Fruit fly (Drosophila melanogaster) whole organism, wandering third instar larva: Measurements from ENCODE around the gene CG10804.

Experiments
- Abd-B ChIP-seq: fragments of >200 bp; optimal IDR thresholded peaks from 2 replicates; lab custom pipeline; 2017; ENCODE audit warnings: missing biosample characterization, missing genetic modification characterization
- CrebA ChIP-seq: fragments of 200-800 bp; sonication (Bioruptor generic); optimal IDR thresholded peaks from 2 replicates; lab custom pipeline; 2016; ENCODE audit warnings: missing biosample characterization, mild to moderate bottlenecking, missing genetic modification characterization, borderline replicate concordance
- Dif ChIP-seq: fragments of 200-275, 200-300 bp; sonication (Bioruptor generic); optimal IDR thresholded peaks from 2 replicates; lab custom pipeline; 2018; ENCODE audit warnings: missing biosample characterization, missing genetic modification characterization; ENCODE audit not compliant: partially characterized antibody
- HLH106 ChIP-seq: fragments of 200-800 bp; optimal IDR thresholded peaks from 3 replicates; lab custom pipeline; 2019; ENCODE audit warnings: missing biosample characterization, mild to moderate bottlenecking, missing genetic modification characterization, moderate library complexity
- Rel ChIP-seq, 2 experiments: fragments of 200-800 bp; sonication (Bioruptor generic) in 1 of 2; optimal IDR thresholded peaks; 2 replicates in 1 of 2; 3 replicates in 1 of 2; lab custom pipeline; 2016 to 2019; ENCODE audit warnings: mild to moderate bottlenecking in 2 of 2, missing biosample characterization in 2 of 2, missing genetic modification characterization in 2 of 2, moderate library complexity in 1 of 2
- dsf ChIP-seq: sonication (Bioruptor generic); optimal IDR thresholded peaks from 2 replicates; lab custom pipeline; 2016; ENCODE audit warnings: missing biosample characterization, missing genetic modification characterization, borderline replicate concordance
- rgr ChIP-seq: fragments of 200-800 bp; sonication (Bioruptor generic); optimal IDR thresholded peaks from 3 replicates; lab custom pipeline; 2016; ENCODE audit warnings: missing biosample characterization, mild to moderate bottlenecking, missing genetic modification characterization
- tai ChIP-seq: sonication (Bioruptor generic); optimal IDR thresholded peaks from 2 replicates; lab custom pipeline; 2016; ENCODE audit warnings: missing biosample characterization, missing genetic modification characterization

CG10804 gene

dm6 chrX:3426803-3427613 lies 55.1 kb downstream of the CG10804 start:
- TF ChIP-seq rgr (GFP tag; lab: Kevin White, UChicago) (no peak), dsf (GFP tag; lab: Kevin White, UChicago) (no peak), CrebA (GFP tag; lab: Kevin White, UChicago) (no peak), Rel (GFP tag; optimal IDR thresholded peaks at IDR 0.05; lab: Kevin White, UChicago) (no peak), Rel (tag; optimal IDR thresholded peaks at IDR 0.05; lab: Kevin White, UChicago) (peak; percentile 21), HLH106 (tag; lab: Kevin White, UChicago) (no peak), Dif (GFP tag; lab: Kevin White, UChicago) (no peak), tai (GFP tag; lab: Kevin White, UChicago) (no peak), Abd-B (GFP tag; lab: Kevin White, UChicago) (no peak)
